Fruit fly (Drosophila melanogaster): Measurements from ENCODE around the gene CG11555.

CG11555 gene

DNA sequence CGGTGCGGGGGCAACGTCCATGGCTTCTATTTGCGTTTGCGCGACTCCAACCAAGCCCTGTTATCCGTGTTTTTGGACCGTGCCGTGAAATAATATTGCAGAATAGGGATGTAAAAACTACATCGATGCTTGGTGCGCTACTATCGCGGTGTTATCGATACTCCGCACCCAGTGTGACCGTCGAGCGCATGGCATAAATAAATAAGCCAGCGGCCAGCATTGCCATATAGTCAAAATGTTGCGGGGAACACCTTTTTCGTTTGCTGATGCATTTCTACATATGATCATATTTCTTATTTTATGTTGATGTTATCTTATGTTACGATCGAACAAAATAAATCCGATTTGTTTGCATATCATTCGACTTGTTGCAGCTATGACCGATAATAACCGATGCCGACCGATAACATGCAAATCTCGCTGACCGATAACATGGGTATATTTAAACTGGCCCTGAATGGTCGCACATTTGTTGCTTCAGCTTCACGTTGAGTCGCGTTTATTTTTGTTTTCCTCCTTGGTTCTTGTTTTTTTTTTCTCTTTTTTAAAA lies 3.6 kb downstream of the CG11555 start, which contains the start of gene smo (continued):
- TF ChIP-seq onecut (GFP tag; IDR thresholded peaks at IDR 0.05) (no peak), BEAF-32 (GFP tag; optimal IDR thresholded peaks at IDR 0.05) (peak; percentile 97), vvl (GFP tag; IDR thresholded peaks at IDR 0.05) (peak; percentile 52; the same call in 1 of the 2 replicates), HLHmδ (GFP tag; optimal IDR thresholded peaks at IDR 0.05) (no peak), unpg (GFP tag; optimal IDR thresholded peaks at IDR 0.05) (no peak), CG1647 (GFP tag; optimal IDR thresholded peaks at IDR 0.05) (peak; percentile 36), CG10565 (GFP tag; optimal IDR thresholded peaks at IDR 0.05) (no peak), chn (GFP tag; optimal IDR thresholded peaks at IDR 0.05) (peak; percentile 33), CG30403 (GFP tag; optimal IDR thresholded peaks at IDR 0.05) (peak; percentile 44), Rfx (GFP tag; IDR thresholded peaks at IDR 0.05) (peak; percentile 57; the same call in 1 of the 2 replicates), CG2129 (GFP tag; IDR thresholded peaks at IDR 0.05; ENCODE audit: partially characterized antibody) (peak; percentile 71; the same call in 1 of the 2 replicates), CG7745 (tag; optimal IDR thresholded peaks at IDR 0.05) (no peak), CG4282 (GFP tag; optimal IDR thresholded peaks at IDR 0.05) (no peak), H2.0 (GFP tag; IDR thresholded peaks at IDR 0.05) (no peak), CG16815 (GFP tag; optimal IDR thresholded peaks at IDR 0.05) (no peak), Ada2b (GFP tag; IDR thresholded peaks at IDR 0.05) (no peak), CG15011 (GFP tag; optimal IDR thresholded peaks at IDR 0.05) (no peak), CG1602 (GFP tag; optimal IDR thresholded peaks at IDR 0.05) (peak; percentile 10), Opbp (GFP tag; IDR thresholded peaks at IDR 0.05; ENCODE audit: partially characterized antibody) (peak; percentile 81), CG31365 (tag; optimal IDR thresholded peaks at IDR 0.05) (no peak), CG10147 (GFP tag; optimal IDR thresholded peaks at IDR 0.05) (peak; percentile 48), Vsx1 (GFP tag; optimal IDR thresholded peaks at IDR 0.05) (no peak), Mes4 (GFP tag; optimal IDR thresholded peaks at IDR 0.05) (peak; percentile 29), CG14050 (GFP tag; IDR thresholded peaks at IDR 0.05) (no peak), Bgb (GFP tag; IDR thresholded peaks at IDR 0.05; ENCODE audit: partially characterized antibody) (peak; percentile 87), CG17612 (GFP tag; IDR thresholded peaks at IDR 0.05) (no peak; the same call in 1 of the 2 replicates), Doc2 (GFP tag; IDR thresholded peaks at IDR 0.05) (no peak), CG32532 (GFP tag; IDR thresholded peaks at IDR 0.05) (no peak), abd-A (tag; optimal IDR thresholded peaks at IDR 0.05) (no peak), CG14441 (GFP tag; IDR thresholded peaks at IDR 0.05) (no peak), PHDP (tag; optimal IDR thresholded peaks at IDR 0.05) (peak; percentile 32), pita (GFP tag; optimal IDR thresholded peaks at IDR 0.05) (no peak), slp2 (GFP tag; optimal IDR thresholded peaks at IDR 0.05) (peak; percentile 56), z (GFP tag; IDR thresholded peaks at IDR 0.05) (no peak), CG4617 (GFP tag; optimal IDR thresholded peaks at IDR 0.05; ENCODE audit: borderline replicate concordance) (peak; percentile 51), Dfd (GFP tag; optimal IDR thresholded peaks at IDR 0.05) (no peak), Fer3 (tag; optimal IDR thresholded peaks at IDR 0.05) (no peak), CG3281 (GFP tag; optimal IDR thresholded peaks at IDR 0.05) (no peak), gro (GFP tag; optimal IDR thresholded peaks at IDR 0.05) (peak; percentile 32), CG12236 (GFP tag; optimal IDR thresholded peaks at IDR 0.05) (no peak), ham (GFP tag; IDR thresholded peaks at IDR 0.05) (no peak), Xbp1 (GFP tag; optimal IDR thresholded peaks at IDR 0.05) (peak; percentile 56), CG13624 (GFP tag; optimal IDR thresholded peaks at IDR 0.05) (peak; percentile 24), CG15479 (GFP tag; optimal IDR thresholded peaks at IDR 0.05) (no peak), dimm (GFP tag; IDR thresholded peaks at IDR 0.05) (no peak), eve (GFP tag; optimal IDR thresholded peaks at IDR 0.05) (no peak), CG6654 (GFP tag; optimal IDR thresholded peaks at IDR 0.05) (no peak), CG10366 (GFP tag; IDR thresholded peaks at IDR 0.05) (no peak), CG31388 (GFP tag; optimal IDR thresholded peaks at IDR 0.05) (no peak), sc (optimal IDR thresholded peaks at IDR 0.05) (no peak), sc (GFP tag; optimal IDR thresholded peaks at IDR 0.05) (no peak)
